Fruit fly (Drosophila melanogaster) S2 (cell line): ENCODE data around the gene Hus1-like.

Experiments used
- CG8478 ChIP-seq: fragments of >200 bp; optimal IDR thresholded peaks from 2 replicates; lab custom pipeline; 2018
- CTCF ChIP-seq, 2 experiments: fragments of >200 bp; optimal IDR thresholded peaks; 2 replicates each; lab custom pipeline; 2018

Gene Hus1-like

DNA sequence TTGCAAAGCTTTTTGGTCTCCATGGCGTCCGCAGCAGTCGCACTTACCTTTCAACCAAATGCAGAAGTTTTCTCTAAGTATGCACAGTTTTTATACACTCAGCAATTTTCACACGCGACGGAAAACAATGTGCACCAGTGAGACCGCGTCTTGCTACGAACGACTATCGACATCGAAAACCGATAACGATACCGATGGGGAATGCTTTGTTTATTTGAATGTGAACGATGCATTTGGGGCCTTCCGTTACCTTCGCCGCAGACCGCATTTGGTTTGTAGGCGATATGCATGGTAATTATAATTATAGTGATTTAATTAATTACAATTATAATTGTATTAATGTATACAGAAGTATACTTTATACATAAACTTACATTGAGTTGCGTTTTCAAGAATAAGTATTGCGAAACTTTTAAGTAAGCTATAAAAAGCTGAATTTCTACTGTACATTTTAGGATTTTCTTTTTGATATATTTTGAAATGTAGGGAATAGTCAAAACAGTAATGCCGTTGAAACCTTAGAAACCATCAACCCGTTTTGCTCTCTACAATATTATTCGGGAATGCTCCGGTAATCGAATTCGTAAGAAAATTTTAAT is at the start of gene Hus1-like, which contains the start of gene ctrip:
Hus1-like (minus strand) TSS at position 161 of the 599 bp plus-strand sequence.
ctrip (minus strand) TSS at position 161 of the 599 bp plus-strand sequence.
- TF ChIP-seq CTCF (optimal IDR thresholded peaks at IDR 0.05; lab: Kevin White, UChicago) (peak in 1 of 2 experiments; percentile 9), CG8478 (lab: Kevin White, UChicago) (no peak)

DNA sequence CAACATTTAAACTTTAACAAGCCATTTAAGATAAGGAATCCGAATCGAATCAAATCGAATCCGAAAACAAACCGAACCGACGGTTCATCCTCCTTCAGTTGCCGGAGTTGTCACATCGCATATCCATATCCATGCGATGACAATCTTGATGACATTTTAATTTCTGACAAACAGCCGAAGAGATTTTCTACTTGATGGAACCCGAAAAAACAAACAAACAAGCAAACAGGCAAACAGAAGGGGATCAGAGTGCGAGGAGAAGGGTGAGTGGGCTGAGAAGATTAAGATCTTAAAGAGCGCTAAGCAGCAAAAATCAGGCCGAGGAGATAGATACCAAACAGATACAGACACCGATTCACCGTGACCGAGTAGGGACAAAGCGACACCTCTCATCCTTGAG is 49.2 kb upstream of the Hus1-like start:
- TF ChIP-seq CTCF (optimal IDR thresholded peaks at IDR 0.05; lab: Kevin White, UChicago) (no peak), CG8478 (lab: Kevin White, UChicago) (no peak)

DNA sequence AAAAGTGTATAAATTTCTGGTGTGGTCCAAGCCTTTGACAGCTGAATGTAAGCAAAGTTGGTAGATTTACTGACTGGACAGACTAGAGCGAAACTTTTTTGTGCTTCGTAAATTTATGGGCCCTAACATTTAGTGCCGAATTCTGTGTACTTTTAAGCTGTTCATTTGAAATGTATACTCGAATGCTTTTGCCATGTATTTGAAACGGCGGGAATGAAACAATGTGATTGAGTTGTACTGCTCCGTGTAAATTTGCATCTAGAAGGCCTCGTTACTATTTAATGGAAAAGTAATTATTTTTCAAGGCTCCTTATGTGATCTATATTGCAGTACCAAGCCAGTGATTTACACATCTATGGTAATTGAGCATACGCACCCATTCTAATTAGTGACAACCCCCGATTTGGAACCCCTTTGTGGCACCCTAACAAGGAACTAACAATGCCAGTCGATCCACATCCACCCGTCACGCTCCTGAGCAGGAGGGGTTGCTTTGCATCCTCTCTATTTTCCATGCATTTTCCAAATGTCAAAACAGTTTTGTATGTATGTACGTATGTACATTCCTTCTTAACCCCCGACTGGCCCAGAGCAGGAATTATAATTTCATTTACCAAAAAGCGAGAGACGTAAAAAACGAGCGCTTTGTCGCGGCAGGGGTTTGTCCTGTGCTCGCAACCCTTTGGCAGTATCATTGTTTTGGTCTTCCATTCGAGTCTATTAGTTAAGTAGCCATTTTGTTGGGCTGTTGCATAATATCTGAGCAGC is 46.8 kb upstream of the Hus1-like start:
- TF ChIP-seq CG8478 (lab: Kevin White, UChicago) = no peak
- no peak for TF ChIP-seq CTCF (optimal IDR thresholded peaks at IDR 0.05; lab: Kevin White, UChicago)

DNA sequence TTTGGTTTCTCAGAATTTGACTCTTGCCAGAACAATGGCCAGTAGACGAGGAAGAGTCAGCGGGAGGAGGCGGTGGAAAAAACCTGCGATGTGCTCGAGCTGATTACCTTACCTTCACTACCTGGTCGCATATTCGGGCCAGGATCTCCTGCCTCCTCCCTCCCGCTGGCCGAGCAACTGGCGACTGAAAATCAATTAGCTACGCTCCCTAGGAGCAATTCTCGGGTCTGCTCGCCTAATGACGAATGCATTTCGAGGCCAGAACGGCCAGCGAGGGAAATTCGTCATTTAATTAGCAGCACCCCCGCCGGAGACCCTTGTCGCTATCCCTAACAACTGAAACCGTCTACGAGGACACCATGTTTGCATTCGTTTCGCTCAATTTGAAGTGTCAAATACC is 46.1 kb upstream of the Hus1-like start:
- TF ChIP-seq CG8478 (lab: Kevin White, UChicago) = no peak
- no peak for TF ChIP-seq CTCF (optimal IDR thresholded peaks at IDR 0.05; lab: Kevin White, UChicago)

DNA sequence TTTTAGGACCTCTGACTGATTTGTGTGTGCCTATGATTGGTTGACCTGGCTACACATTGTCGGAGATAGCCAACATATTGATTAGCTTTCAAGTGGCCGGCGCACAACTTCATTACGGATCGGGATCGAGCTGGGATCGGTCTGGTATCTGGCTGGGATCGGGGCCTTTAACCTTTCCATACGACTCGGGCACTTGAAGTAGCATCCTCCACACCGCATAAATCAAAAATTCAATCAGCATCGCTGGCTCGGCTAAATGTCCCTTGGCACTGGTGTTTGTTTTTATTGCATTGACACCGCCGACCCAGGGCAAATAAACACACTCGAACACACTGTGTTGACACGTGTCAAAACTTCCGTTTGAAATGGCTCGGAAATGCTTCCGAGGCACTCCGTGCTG is 43.8 kb upstream of the Hus1-like start:
- TF ChIP-seq CG8478 (lab: Kevin White, UChicago) = no peak
- TF ChIP-seq CTCF (optimal IDR thresholded peaks at IDR 0.05; lab: Kevin White, UChicago) = no peak

DNA sequence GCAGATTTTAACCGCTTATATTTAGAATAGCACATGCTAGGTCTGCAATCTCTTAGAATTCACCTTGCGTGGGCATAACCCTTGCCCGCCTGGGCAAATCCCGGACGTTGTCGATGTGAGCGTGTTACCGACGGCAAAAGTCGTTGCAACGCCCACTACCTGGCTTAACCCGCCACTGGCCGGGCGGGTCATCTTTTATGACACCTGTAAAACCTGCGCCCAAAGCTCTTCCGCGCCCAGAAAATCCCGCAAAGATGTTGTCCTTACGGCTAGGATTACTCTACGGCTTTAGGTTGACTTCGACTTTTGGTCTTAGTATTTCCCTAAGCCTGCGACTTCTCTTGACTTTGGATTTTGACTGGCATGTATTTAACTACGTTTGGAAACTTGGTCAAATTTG is 42.3 kb upstream of the Hus1-like start:
- TF ChIP-seq CTCF (optimal IDR thresholded peaks at IDR 0.05; lab: Kevin White, UChicago) = no peak
- no peak for TF ChIP-seq CG8478 (lab: Kevin White, UChicago)

DNA sequence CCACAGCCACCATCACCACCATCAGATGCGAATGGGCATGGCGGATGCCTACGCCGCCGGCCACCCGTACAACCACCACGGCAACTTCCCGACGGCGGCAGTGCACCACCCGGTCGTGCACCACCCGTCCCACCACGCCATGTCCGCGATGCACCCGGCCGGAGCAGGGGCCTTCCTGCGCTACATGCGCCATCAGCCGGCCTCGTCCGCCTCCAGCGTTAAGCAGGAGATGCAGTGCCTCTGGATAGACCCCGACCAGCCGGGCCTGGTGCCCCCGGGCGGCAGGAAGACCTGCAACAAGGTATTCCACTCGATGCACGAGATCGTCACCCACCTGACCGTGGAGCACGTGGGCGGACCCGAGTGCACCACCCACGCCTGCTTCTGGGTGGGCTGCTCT is 41.6 kb upstream of the Hus1-like start:
- TF ChIP-seq CG8478 (lab: Kevin White, UChicago) = no peak

DNA sequence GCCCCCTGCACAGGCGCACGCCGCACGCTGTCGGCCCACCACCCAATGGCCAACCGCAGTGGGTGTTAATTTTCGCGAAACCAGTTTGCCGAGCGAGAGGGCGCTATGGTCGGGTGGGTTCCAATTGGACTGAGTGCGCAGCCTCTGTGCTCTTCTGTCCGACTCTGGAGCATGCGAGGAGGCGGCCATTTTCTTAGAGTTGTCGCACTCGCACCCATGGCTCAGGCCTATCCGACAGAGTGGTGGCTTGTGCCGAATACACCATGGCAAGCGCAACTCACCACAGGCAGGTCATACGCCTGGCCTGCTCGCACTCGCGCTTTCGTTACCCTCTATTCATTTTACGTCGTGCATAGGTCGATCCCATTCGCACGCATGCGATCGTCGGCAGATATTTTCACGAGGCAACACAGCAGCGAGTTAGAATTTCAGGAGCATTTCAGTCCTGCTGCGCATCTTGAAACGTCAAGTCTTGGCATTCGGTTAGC is 40.5 kb upstream of the Hus1-like start, which contains the start of gene opa:
opa (plus strand) TSS at position 441 of the 488 bp plus-strand sequence.
- TF ChIP-seq CG8478 (lab: Kevin White, UChicago) (peak; percentile 62), CTCF (optimal IDR thresholded peaks at IDR 0.05; lab: Kevin White, UChicago) (peak; percentile 32 to 39)

DNA sequence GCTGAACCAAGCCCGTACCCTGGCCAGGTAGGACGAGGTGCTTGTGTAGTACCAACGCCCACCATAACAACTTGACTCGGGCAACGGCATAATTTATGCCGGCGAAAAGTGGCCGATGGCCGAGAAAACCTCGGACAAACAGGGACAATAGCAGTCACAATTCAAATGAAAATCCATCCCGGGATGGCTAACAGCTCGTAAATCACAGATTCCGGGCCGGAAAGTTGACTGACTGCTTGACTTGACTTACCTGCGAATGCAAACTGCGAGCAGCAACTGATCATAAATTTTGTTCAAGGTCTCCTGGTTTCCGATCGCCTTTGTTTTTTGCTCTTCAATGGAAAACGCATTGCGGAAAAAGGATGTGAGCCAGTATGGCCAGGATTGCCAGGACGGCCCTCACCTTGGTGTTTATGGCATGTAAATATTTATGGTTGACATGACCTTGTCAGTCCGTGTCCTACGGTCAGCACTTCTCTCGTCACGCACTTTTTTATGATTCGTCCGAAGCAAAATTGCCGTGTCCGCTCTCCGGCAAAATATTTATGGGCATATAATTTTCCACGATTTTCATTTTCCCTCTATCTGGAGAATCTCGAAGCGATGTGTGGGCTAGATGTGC is 37.2 kb upstream of the Hus1-like start:
- TF ChIP-seq CTCF (optimal IDR thresholded peaks at IDR 0.05; lab: Kevin White, UChicago) = no peak
- no peak for TF ChIP-seq CG8478 (lab: Kevin White, UChicago)

DNA sequence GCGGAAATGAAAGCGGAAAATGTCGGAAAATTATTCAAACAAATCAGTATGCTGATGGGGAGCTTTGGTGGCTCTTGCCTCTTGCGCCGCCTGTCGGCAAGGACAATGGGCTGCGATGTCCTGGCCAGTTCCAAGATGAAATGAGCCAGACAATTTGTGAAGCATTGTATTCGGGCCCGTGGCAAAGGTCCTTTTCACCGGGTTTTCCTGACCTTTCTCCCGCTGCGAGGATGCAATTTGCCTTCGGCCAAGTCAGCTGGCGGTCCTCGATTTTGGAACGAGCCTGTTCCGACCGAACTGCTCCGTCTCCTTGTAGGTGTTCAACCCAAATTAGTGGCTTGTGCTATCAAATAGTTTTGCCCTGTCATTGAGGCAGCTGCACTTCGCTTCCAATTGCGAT is 35.5 kb upstream of the Hus1-like start:
- TF ChIP-seq CG8478 (lab: Kevin White, UChicago) (no peak), CTCF (optimal IDR thresholded peaks at IDR 0.05; lab: Kevin White, UChicago) (no peak)

DNA sequence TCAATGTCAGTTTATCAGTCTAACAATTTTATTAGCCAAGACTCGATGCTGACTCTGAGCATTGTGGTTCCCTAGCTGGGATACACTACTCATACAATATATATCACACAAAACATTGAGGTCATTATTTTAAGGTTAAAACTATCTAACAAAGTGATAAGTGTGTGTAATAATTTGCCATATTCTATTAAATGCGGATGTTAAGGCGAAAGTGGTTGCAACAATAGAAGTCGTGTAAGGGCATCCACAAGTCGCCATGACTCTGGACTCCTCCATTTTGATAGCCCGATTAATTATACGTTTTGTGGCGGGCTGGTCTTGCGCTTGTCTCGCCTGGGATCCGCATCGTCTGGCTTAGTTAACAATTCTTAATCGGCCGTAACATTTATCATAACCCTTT is 34.9 kb upstream of the Hus1-like start:
- TF ChIP-seq CG8478 (lab: Kevin White, UChicago) = no peak
- no peak for TF ChIP-seq CTCF (optimal IDR thresholded peaks at IDR 0.05; lab: Kevin White, UChicago)

DNA sequence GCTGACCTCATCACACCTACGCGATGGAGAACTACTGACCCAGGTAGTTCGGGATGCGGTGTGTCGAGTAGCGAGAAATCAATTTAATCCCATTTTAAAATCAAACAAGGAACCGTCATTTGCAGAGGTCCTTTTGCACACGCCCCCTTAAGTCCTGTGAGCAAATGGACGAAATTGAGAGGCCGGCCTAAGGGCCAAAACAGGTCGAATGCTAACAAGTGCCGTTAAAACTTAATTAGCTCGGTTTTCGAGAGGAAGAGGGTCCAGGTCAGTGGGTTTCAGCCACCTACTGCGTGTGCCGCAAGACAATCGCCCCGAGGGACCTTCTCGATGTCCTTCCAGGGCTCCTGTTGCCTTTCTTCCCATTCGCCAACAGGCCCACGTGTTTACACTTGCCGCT is 34.3 kb upstream of the Hus1-like start:
- TF ChIP-seq CG8478 (lab: Kevin White, UChicago) (no peak), CTCF (optimal IDR thresholded peaks at IDR 0.05; lab: Kevin White, UChicago) (no peak)

DNA sequence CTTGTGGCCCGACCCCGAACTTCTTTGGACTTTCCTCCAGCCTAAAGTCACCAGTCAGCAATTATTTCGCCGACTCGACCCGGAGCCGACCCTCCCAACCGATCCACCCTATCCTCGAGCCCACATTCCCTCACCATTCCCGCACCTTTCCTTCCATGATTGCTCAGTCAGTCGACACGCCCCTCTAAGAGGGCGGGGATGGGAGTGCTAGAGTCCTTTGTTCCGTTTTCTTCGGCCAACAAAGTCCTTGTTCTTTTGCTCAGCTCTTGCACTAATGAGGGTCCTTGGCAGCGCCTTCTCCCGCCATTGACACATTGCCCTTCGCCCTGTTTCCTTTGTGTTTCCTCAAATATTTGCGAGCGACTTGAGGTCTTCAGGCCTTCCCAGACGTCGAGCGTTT is 33.5 kb upstream of the Hus1-like start:
- no peak for TF ChIP-seq CTCF (optimal IDR thresholded peaks at IDR 0.05; lab: Kevin White, UChicago)
- no peak for TF ChIP-seq CG8478 (lab: Kevin White, UChicago)

DNA sequence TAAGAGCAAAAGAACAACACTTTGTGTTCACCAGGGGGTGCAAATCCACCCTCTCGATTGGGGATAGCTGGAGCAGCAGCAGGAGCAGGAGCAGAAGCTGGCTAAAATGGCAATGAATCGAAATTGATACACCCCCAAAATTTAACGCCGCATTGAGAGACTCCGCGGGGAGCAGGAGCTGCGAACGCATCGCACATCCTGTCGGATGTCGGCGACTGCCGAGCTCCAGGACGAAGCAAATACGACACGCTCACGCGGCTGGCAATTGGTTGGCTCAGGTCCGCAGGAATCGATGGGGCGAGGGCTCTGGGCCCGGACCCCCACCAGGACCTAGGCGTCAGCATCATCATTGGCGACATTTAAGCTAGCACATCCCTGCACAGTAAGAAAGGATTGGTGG is 31.1 kb upstream of the Hus1-like start:
- no peak for TF ChIP-seq CTCF (optimal IDR thresholded peaks at IDR 0.05; lab: Kevin White, UChicago)
- no peak for TF ChIP-seq CG8478 (lab: Kevin White, UChicago)

DNA sequence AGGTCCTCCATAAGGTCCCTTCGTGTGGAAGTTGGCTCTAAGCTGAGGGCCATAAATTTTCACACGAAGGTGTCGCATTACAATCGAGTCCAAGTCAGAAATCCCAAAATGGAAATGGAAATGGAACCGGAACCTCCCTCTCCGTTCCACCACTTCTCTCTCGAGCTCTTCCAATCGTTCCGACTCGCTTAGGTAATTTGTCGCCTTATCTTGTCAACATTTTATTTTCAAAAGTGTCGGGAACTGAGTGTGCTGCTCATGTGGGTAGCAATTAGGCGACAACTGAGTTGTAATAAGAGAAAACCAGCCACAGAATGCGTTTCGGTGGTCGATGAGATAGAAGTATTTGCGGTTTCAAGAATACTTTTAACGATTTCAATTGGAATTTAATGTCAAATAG is 28.9 kb upstream of the Hus1-like start:
- TF ChIP-seq CG8478 (lab: Kevin White, UChicago) (no peak), CTCF (optimal IDR thresholded peaks at IDR 0.05; lab: Kevin White, UChicago) (no peak)
